Fruit fly (Drosophila melanogaster) whole organism, embryonic: ENCODE measurements around the gene CG18661.

ENCODE experiments used
- ATbp ChIP-seq: fragments of 200-800 bp; sonication (Bioruptor generic); optimal IDR thresholded peaks from 2 replicates; lab custom pipeline; 2017; ENCODE audit warnings: missing biosample characterization, mild to moderate bottlenecking, missing genetic modification characterization, missing genetic modification reagents
- Blimp-1 ChIP-seq: fragments of 200-800 bp; sonication (Bioruptor generic); optimal IDR thresholded peaks from 3 replicates; lab custom pipeline; 2018; ENCODE audit warnings: missing biosample characterization, missing genetic modification characterization, mild to moderate bottlenecking, moderate library complexity, missing genetic modification reagents
- CG10267 ChIP-seq: fragments of 200-800 bp; sonication (Bioruptor generic); optimal IDR thresholded peaks from 2 replicates; lab custom pipeline; 2018; ENCODE audit warnings: missing biosample characterization, mild to moderate bottlenecking, missing genetic modification characterization, moderate library complexity
- CG10565 ChIP-seq: fragments of 200-800 bp; sonication (Bioruptor generic); optimal IDR thresholded peaks from 3 replicates; lab custom pipeline; 2016; ENCODE audit warnings: missing biosample characterization, mild to moderate bottlenecking, missing genetic modification characterization
- CG11247 ChIP-seq: fragments of 200-800 bp; sonication (Bioruptor generic); IDR thresholded peaks from 2 replicates; pipeline ENCODE4 v1.3.6; 2022; ENCODE audit warnings: missing biosample characterization, missing genetic modification characterization
- CG11560 ChIP-seq: fragments of 200-800 bp; sonication (Bioruptor generic); IDR thresholded peaks from 3 replicates; pipeline ENCODE4 v1.3.6; 2022; ENCODE audit warnings: missing biosample characterization, missing genetic modification characterization
- CG1233 ChIP-seq: fragments of 200-800 bp; sonication (Bioruptor generic); optimal IDR thresholded peaks from 4 replicates; lab custom pipeline; 2018; ENCODE audit warnings: missing biosample characterization, mild to moderate bottlenecking, missing genetic modification characterization
- CG15696 ChIP-seq: fragments of 200-800 bp; sonication (Bioruptor generic); optimal IDR thresholded peaks from 2 replicates; lab custom pipeline; 2019; ENCODE audit warnings: missing biosample characterization, mild to moderate bottlenecking, missing genetic modification characterization, moderate library complexity
- CG17186 ChIP-seq: fragments of 200-800 bp; sonication (Bioruptor generic); optimal IDR thresholded peaks from 3 replicates; lab custom pipeline; 2017; ENCODE audit warnings: missing biosample characterization, missing genetic modification reagents, missing genetic modification characterization
- CG18764 ChIP-seq: fragments of 200-800 bp; sonication (Bioruptor generic); optimal IDR thresholded peaks from 3 replicates; lab custom pipeline; 2016; ENCODE audit warnings: missing biosample characterization, missing genetic modification characterization
- CG2678 ChIP-seq: fragments of 200-800 bp; sonication (Bioruptor generic); optimal IDR thresholded peaks from 3 replicates; lab custom pipeline; 2019; ENCODE audit warnings: missing biosample characterization, mild to moderate bottlenecking, missing genetic modification characterization, moderate library complexity
- CG2712 ChIP-seq: fragments of 200-800 bp; optimal IDR thresholded peaks from 3 replicates; lab custom pipeline; 2019; ENCODE audit warnings: missing biosample characterization, mild to moderate bottlenecking, missing genetic modification characterization, moderate library complexity
- CG31441 ChIP-seq: fragments of 200-800 bp; sonication (Bioruptor generic); IDR thresholded peaks from 2 replicates; pipeline ENCODE4 v1.3.6; 2022; ENCODE audit warnings: missing biosample characterization, missing genetic modification characterization
- CG3726 ChIP-seq: fragments of 200-800 bp; sonication (Bioruptor generic); IDR thresholded peaks from 3 replicates; pipeline ENCODE4, ENCODE4 v1.3.6; 2022; ENCODE audit warnings: missing biosample characterization, missing genetic modification characterization
- CG4282 ChIP-seq: fragments of 200-800 bp; sonication (Bioruptor generic); optimal IDR thresholded peaks from 2 replicates; lab custom pipeline; 2016; ENCODE audit warnings: missing biosample characterization, missing genetic modification characterization
- CG4328 ChIP-seq: fragments of 200-800 bp; sonication (Bioruptor generic); optimal IDR thresholded peaks from 3 replicates; lab custom pipeline; 2017; ENCODE audit warnings: missing biosample characterization, missing genetic modification reagents, missing genetic modification characterization
- CG43689 ChIP-seq: fragments of 200-800 bp; sonication (Bioruptor generic); IDR thresholded peaks from 2 replicates; pipeline ENCODE4 v1.3.6; 2022; ENCODE audit warnings: missing biosample characterization, missing genetic modification characterization
- CG4707 ChIP-seq: fragments of 200-800 bp; sonication (Bioruptor generic); optimal IDR thresholded peaks from 2 replicates; lab custom pipeline; 2018; ENCODE audit warnings: missing biosample characterization, mild to moderate bottlenecking, missing genetic modification characterization, moderate library complexity
- CG7786 ChIP-seq: fragments of 200-800 bp; sonication (Bioruptor generic); optimal IDR thresholded peaks from 2 replicates; lab custom pipeline; 2016; ENCODE audit warnings: missing biosample characterization, missing genetic modification characterization
- CG7839 ChIP-seq: fragments of 200-800 bp; sonication (Bioruptor generic); optimal IDR thresholded peaks from 3 replicates; lab custom pipeline; 2018; ENCODE audit warnings: missing biosample characterization, mild to moderate bottlenecking, missing genetic modification characterization, moderate library complexity
- Dip2 ChIP-seq: fragments of 200-800 bp; sonication (Bioruptor generic); IDR thresholded peaks from 2 replicates; pipeline ENCODE4 v1.3.6; 2022; ENCODE audit warnings: missing biosample characterization, missing genetic modification characterization
- Dip3 ChIP-seq: fragments of 200-800 bp; sonication (Bioruptor generic); optimal IDR thresholded peaks from 3 replicates; lab custom pipeline; 2016; ENCODE audit warnings: missing biosample characterization, missing genetic modification characterization
- E2f2 ChIP-seq: fragments of 200-800 bp; sonication (Bioruptor generic); IDR thresholded peaks from 2 replicates; pipeline ENCODE4 v1.3.6; 2022; ENCODE audit warnings: missing biosample characterization, missing genetic modification characterization
- ERR ChIP-seq: fragments of 200-800 bp; sonication (Bioruptor generic); optimal IDR thresholded peaks from 2 replicates; lab custom pipeline; 2016; ENCODE audit warnings: missing biosample characterization, missing genetic modification characterization
- Fer2 ChIP-seq: fragments of 200-800 bp; sonication (Bioruptor generic); optimal IDR thresholded peaks from 2 replicates; lab custom pipeline; 2018; ENCODE audit warnings: missing biosample characterization, mild to moderate bottlenecking, missing genetic modification characterization, moderate library complexity
- GATAe ChIP-seq: fragments of 200-800 bp; sonication (Bioruptor generic); conservative IDR thresholded peaks from 2 replicates; pipeline ENCODE4 v1.3.6; 2022; ENCODE audit warnings: missing biosample characterization, missing genetic modification characterization
- Hand ChIP-seq: fragments of 200-800 bp; sonication (Bioruptor generic); optimal IDR thresholded peaks from 2 replicates; lab custom pipeline; 2017; ENCODE audit warnings: mild to moderate bottlenecking, missing biosample characterization, missing genetic modification reagents, missing genetic modification characterization
- HmgD ChIP-seq: fragments of 200-800 bp; sonication (Bioruptor generic); optimal IDR thresholded peaks from 3 replicates; lab custom pipeline; 2016; ENCODE audit warnings: missing biosample characterization, missing genetic modification characterization
- Hmr ChIP-seq: fragments of 200-800 bp; sonication (Bioruptor generic); optimal IDR thresholded peaks from 3 replicates; lab custom pipeline; 2017; ENCODE audit warnings: mild to moderate bottlenecking, missing biosample characterization, missing genetic modification reagents, missing genetic modification characterization
- Jarid2 ChIP-seq: fragments of 200-800 bp; sonication (Bioruptor generic); optimal IDR thresholded peaks from 3 replicates; lab custom pipeline; 2017; ENCODE audit warnings: mild to moderate bottlenecking, missing biosample characterization, missing genetic modification reagents, missing genetic modification characterization
- Neu2 ChIP-seq: fragments of 200-800 bp; sonication (Bioruptor generic); optimal IDR thresholded peaks from 3 replicates; lab custom pipeline; 2016; ENCODE audit warnings: missing biosample characterization, missing genetic modification characterization, borderline replicate concordance
- Ptx1 ChIP-seq: fragments of 200-800 bp; sonication (Bioruptor generic); IDR thresholded peaks from 2 replicates; pipeline ENCODE4 v1.3.6; 2022; ENCODE audit warnings: missing biosample characterization, missing genetic modification characterization
- aop ChIP-seq: fragments of 200-800 bp; sonication (Bioruptor generic); IDR thresholded peaks from 2 replicates; pipeline ENCODE4 v1.3.6; 2022; ENCODE audit warnings: missing biosample characterization, missing genetic modification characterization
- btn ChIP-seq: fragments of 200-800 bp; sonication (Bioruptor generic); optimal IDR thresholded peaks from 2 replicates; lab custom pipeline; 2016; ENCODE audit warnings: missing biosample characterization, missing genetic modification characterization
- cad ChIP-seq: fragments of >200 bp; optimal IDR thresholded peaks from 2 replicates; lab custom pipeline; 2017; ENCODE audit warnings: missing biosample characterization, missing genetic modification characterization
- crp ChIP-seq, 2 experiments: fragments of 200-800 bp; sonication (Bioruptor generic); optimal IDR thresholded peaks; 2 replicates in 1 of 2; 3 replicates in 1 of 2; lab custom pipeline; 2017; ENCODE audit warnings: missing biosample characterization in 2 of 2, missing genetic modification characterization in 2 of 2, mild to moderate bottlenecking in 1 of 2, moderate library complexity in 1 of 2
- cwo ChIP-seq: fragments of 200-800 bp; sonication (Bioruptor generic); optimal IDR thresholded peaks from 3 replicates; lab custom pipeline; 2017; ENCODE audit warnings: missing biosample characterization, missing genetic modification characterization, mild to moderate bottlenecking, moderate library complexity, missing genetic modification reagents
- dati ChIP-seq: fragments of 200-800 bp; sonication (Bioruptor generic); IDR thresholded peaks from 2 replicates; pipeline ENCODE4 v1.3.6; 2022; ENCODE audit warnings: missing biosample characterization, missing genetic modification characterization
- her ChIP-seq: fragments of 200-800 bp; sonication (Bioruptor generic); optimal IDR thresholded peaks from 2 replicates; lab custom pipeline; 2016; ENCODE audit warnings: missing biosample characterization, missing genetic modification characterization
- ind ChIP-seq: fragments of 200-800 bp; sonication (Bioruptor generic); optimal IDR thresholded peaks from 3 replicates; lab custom pipeline; 2016; ENCODE audit warnings: missing biosample characterization, missing genetic modification characterization
- inv ChIP-seq: fragments of 200-800 bp; sonication (Bioruptor generic); IDR thresholded peaks from 2 replicates; pipeline ENCODE4 v1.3.6; 2022; ENCODE audit warnings: missing biosample characterization, missing genetic modification characterization; ENCODE audit not compliant: partially characterized antibody
- knrl ChIP-seq: fragments of 200-800 bp; sonication (Bioruptor generic); IDR thresholded peaks from 3 replicates; pipeline ENCODE4 v1.3.6; 2022; ENCODE audit warnings: missing biosample characterization, missing genetic modification characterization; ENCODE audit not compliant: partially characterized antibody
- maf-S ChIP-seq: fragments of 200-800 bp; sonication (Bioruptor generic); optimal IDR thresholded peaks from 2 replicates; lab custom pipeline; 2016; ENCODE audit warnings: missing biosample characterization, missing genetic modification characterization
- pnt ChIP-seq: fragments of 200-800 bp; sonication (Bioruptor generic); optimal IDR thresholded peaks from 3 replicates; lab custom pipeline; 2016; ENCODE audit warnings: missing biosample characterization, missing genetic modification characterization
- scrt ChIP-seq: fragments of 200-800 bp; sonication (Bioruptor generic); optimal IDR thresholded peaks from 2 replicates; lab custom pipeline; 2018; ENCODE audit warnings: missing biosample characterization, mild to moderate bottlenecking, missing genetic modification characterization, moderate library complexity
- sens ChIP-seq: fragments of 200-800 bp; sonication (Bioruptor generic); peaks from one replicate; lab custom pipeline; 2016; ENCODE audit warnings: missing biosample characterization, missing genetic modification characterization
- sug ChIP-seq: fragments of 200-800 bp; optimal IDR thresholded peaks from 2 replicates; lab custom pipeline; 2019; ENCODE audit warnings: missing biosample characterization, mild to moderate bottlenecking, missing genetic modification characterization, moderate library complexity
- unpg ChIP-seq: fragments of 200-800 bp; sonication (Bioruptor generic); optimal IDR thresholded peaks from 3 replicates; lab custom pipeline; 2018; ENCODE audit warnings: missing biosample characterization, mild to moderate bottlenecking, missing genetic modification characterization, moderate library complexity
- yki ChIP-seq: fragments of >200 bp; optimal IDR thresholded peaks from 3 replicates; lab custom pipeline; 2018

CG18661 gene

dm6 chr2L:8984614-8985318 lies 12.6 kb upstream of the CG18661 start, which contains the start of gene CG13101 (continued):
- TF ChIP-seq ERR: peak; percentile 74
- TF ChIP-seq CG31441 (GFP tag; lab: Robert Waterston, UW): peak; percentile 97
- peak; percentile 93 for TF ChIP-seq Blimp-1 (GFP tag; lab: Kevin White, UChicago)
- TF ChIP-seq cwo (GFP tag; lab: Kevin White, UChicago): peak; percentile 89
- peak; percentile 89 for TF ChIP-seq ATbp
- TF ChIP-seq CG11247 (GFP tag; lab: Robert Waterston, UW): peak; percentile 85
- peak; percentile 97 for TF ChIP-seq unpg (GFP tag; lab: Kevin White, UChicago)
- peak; percentile 98 for TF ChIP-seq sens (GFP tag; lab: Kevin White, UChicago)
- TF ChIP-seq CG15696: peak; percentile 73
- peak; percentile 83 for TF ChIP-seq CG7786
- peak; percentile 87 for TF ChIP-seq CG1233 (GFP tag; lab: Kevin White, UChicago)
- peak; percentile 69 for TF ChIP-seq Fer2
- TF ChIP-seq Neu2: no peak
- no peak for TF ChIP-seq yki (lab: Kevin White, UChicago)
- TF ChIP-seq aop (GFP tag; lab: Robert Waterston, UW): no peak
- TF ChIP-seq CG4328 (GFP tag; lab: Kevin White, UChicago): peak; percentile 24
- no peak for TF ChIP-seq CG17186 (GFP tag; lab: Kevin White, UChicago)
- TF ChIP-seq Hand (GFP tag; lab: Kevin White, UChicago): peak; percentile 74
- no peak; the same call in 2 of the 3 replicates for TF ChIP-seq CG3726 (GFP tag; lab: Robert Waterston, UW)
- TF ChIP-seq CG4282: peak; percentile 23
- peak; percentile 83 for TF ChIP-seq CG43689 (GFP tag; lab: Robert Waterston, UW)
- peak; percentile 57 for TF ChIP-seq CG4707 (GFP tag; lab: Kevin White, UChicago)
- TF ChIP-seq Hmr (GFP tag; lab: Kevin White, UChicago): peak; percentile 93
- TF ChIP-seq dati (GFP tag; lab: Robert Waterston, UW): peak; percentile 61; the same call in 1 of the 2 replicates
- peak; percentile 78 for TF ChIP-seq Jarid2 (GFP tag; lab: Kevin White, UChicago)
- TF ChIP-seq inv: no peak
- TF ChIP-seq ind: peak; percentile 90
- peak; percentile 97 for TF ChIP-seq CG2712 (tag; lab: Kevin White, UChicago)
- TF ChIP-seq HmgD (GFP tag; lab: Kevin White, UChicago): no peak
- TF ChIP-seq sug: peak; percentile 72
- TF ChIP-seq GATAe (GFP tag; lab: Robert Waterston, UW): peak; percentile 49; the same call in 1 of the 2 replicates
- no peak for TF ChIP-seq cad (GFP tag; lab: Kevin White, UChicago)
- TF ChIP-seq crp (GFP tag; optimal IDR thresholded peaks at IDR 0.05; lab: Kevin White, UChicago): peak in 1 of 2 experiments; percentile 38
- peak; percentile 66 for TF ChIP-seq her (GFP tag; lab: Kevin White, UChicago)
- peak; percentile 95 for TF ChIP-seq Ptx1 (GFP tag; lab: Robert Waterston, UW)
- TF ChIP-seq maf-S: peak; percentile 80
- TF ChIP-seq btn (GFP tag; lab: Kevin White, UChicago): no peak
- TF ChIP-seq E2f2 (GFP tag; lab: Robert Waterston, UW): peak; percentile 79
- TF ChIP-seq CG10267 (tag; lab: Kevin White, UChicago): peak; percentile 89
- TF ChIP-seq CG11560 (tag; lab: Robert Waterston, UW): peak; percentile 80
- TF ChIP-seq CG10565 (GFP tag; lab: Kevin White, UChicago): peak; percentile 61
- peak; percentile 96 for TF ChIP-seq CG2678 (tag; lab: Kevin White, UChicago)
- no peak for TF ChIP-seq knrl (GFP tag; lab: Robert Waterston, UW)
- TF ChIP-seq CG18764 (GFP tag; lab: Kevin White, UChicago): peak; percentile 83
- TF ChIP-seq CG7839 (tag; lab: Kevin White, UChicago): peak; percentile 95
- TF ChIP-seq scrt (GFP tag; lab: Kevin White, UChicago): peak; percentile 79
- peak; percentile 81 for TF ChIP-seq Dip3
- TF ChIP-seq Dip2 (GFP tag; lab: Robert Waterston, UW): no peak
- peak; percentile 58 for TF ChIP-seq pnt (GFP tag; lab: Kevin White, UChicago)
